Fruit fly (Drosophila melanogaster): ENCODE data around the gene spartin.

Gene spartin

DNA sequence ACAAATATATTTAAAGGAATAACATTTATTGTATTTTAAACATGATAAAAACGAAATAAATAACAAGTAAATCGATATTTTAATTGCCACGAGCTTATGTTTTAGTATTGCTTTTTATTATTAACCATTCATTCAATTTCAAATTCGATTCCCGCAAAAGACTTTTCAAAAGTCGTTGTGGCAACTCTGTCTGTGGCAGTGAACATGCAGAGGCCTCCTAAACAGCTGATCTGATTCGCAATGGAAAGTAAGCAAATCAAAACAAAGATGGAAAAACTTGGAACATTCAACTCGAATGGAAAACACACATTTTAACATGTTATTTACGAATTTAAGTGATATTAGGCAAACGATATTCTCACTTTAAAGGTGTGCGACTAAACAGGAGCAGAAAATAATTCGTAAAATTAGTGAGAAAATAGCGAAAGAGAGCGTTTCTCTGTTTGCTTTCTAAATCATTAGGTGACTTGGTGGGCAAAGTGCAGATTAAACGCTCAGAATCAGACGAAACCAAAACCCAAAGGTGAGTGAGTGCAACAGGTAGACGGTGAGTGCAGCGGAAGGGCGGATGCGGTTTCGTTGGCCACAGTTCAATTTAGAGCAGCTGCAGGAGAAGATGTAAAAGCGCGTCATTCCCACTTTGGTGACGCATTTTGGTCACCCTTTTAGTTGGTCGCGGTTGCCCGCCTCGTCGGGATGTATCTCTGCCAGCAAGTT lies at the start of gene spartin (continued):
- TF ChIP-seq CG6276 (GFP tag; optimal IDR thresholded peaks at IDR 0.05): no peak
- TF ChIP-seq spab (GFP tag; optimal IDR thresholded peaks at IDR 0.05): no peak
- no peak for TF ChIP-seq CG32006 (GFP tag; optimal IDR thresholded peaks at IDR 0.05)
- no peak for TF ChIP-seq Sox102F (GFP tag; optimal IDR thresholded peaks at IDR 0.05)
- TF ChIP-seq fkh (GFP tag; optimal IDR thresholded peaks at IDR 0.05): no peak
- peak; percentile 34 for TF ChIP-seq lz (GFP tag; optimal IDR thresholded peaks at IDR 0.05)
- TF ChIP-seq dsx (GFP tag; optimal IDR thresholded peaks at IDR 0.05; ENCODE audit: poor library complexity, severe bottlenecking): no peak
- no peak for TF ChIP-seq topi (GFP tag; optimal IDR thresholded peaks at IDR 0.05)

DNA sequence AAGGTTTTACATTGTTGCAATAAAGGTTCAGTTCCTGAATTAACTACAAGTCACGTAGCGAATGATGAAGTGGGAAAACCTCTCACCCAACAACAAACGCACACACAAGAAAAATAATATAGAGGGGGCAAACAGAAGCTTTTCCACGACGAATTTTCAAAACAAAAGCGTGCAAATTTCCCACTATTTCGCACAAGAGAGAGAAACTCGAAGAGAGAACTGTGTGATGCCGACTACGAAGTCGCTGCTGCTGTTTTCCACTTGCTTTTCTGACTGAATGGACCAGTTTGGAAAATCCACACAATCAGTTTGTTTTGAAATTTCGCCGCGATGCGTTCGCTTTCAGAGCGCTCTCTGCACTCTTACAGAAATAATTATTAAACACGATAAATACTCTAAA lies 42.0 kb upstream of the spartin start, which contains the start of gene 5-HT2A:
5-HT2A (plus strand) TSS at position 301 of the 400 bp plus-strand sequence.
- TF ChIP-seq CG34406 (GFP tag; optimal IDR thresholded peaks at IDR 0.05): no peak
- TF ChIP-seq Sox14 (GFP tag; optimal IDR thresholded peaks at IDR 0.05): no peak
- TF ChIP-seq Eip93F (GFP tag; optimal IDR thresholded peaks at IDR 0.05): no peak
- no peak for TF ChIP-seq Hr39 (GFP tag; optimal IDR thresholded peaks at IDR 0.05)
- TF ChIP-seq svp (GFP tag): no peak
- no peak for TF ChIP-seq Eip75B (GFP tag; optimal IDR thresholded peaks at IDR 0.05)
- TF ChIP-seq esn (GFP tag; optimal IDR thresholded peaks at IDR 0.05): no peak
- no peak for TF ChIP-seq Smox (GFP tag; optimal IDR thresholded peaks at IDR 0.05)

DNA sequence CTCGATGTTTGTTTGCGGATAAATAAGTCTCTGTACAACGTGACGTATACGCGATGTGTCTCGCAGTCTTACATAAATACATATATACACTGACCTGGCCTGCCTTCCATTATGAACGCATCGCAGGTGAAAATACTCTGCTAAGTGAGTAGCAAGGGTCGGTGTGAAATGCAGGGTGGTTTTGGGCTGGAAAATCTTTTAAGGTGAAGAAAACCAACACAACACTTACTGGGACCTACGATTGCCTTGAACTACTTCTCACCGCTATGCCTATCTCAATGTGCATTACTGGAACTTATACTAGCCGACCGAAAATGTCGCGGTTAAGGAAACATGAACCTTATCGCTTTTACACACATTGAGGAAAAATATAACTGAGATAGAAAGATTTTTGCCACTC lies 38.5 kb upstream of the spartin start:
- TF ChIP-seq CG16779 (tag; optimal IDR thresholded peaks at IDR 0.05) (no peak), net (GFP tag; optimal IDR thresholded peaks at IDR 0.05) (no peak), pdm3 (GFP tag; optimal IDR thresholded peaks at IDR 0.05) (no peak), CG32006 (GFP tag; optimal IDR thresholded peaks at IDR 0.05) (no peak), svp (GFP tag) (no peak), cyc (GFP tag; optimal IDR thresholded peaks at IDR 0.05) (no peak), CG6276 (GFP tag; optimal IDR thresholded peaks at IDR 0.05) (no peak), Eip78C (GFP tag) (no peak), Lpt (GFP tag; optimal IDR thresholded peaks at IDR 0.05) (no peak), CG8632 (GFP tag; optimal IDR thresholded peaks at IDR 0.05) (no peak), CG8119 (GFP tag; IDR thresholded peaks at IDR 0.05) (no peak)

- TF ChIP-seq pdm3 (GFP tag; optimal IDR thresholded peaks at IDR 0.05) (no peak), CG34406 (GFP tag; optimal IDR thresholded peaks at IDR 0.05) (no peak), CG10631 (GFP tag; optimal IDR thresholded peaks at IDR 0.05) (no peak), svp (GFP tag) (no peak), CG3919 (GFP tag; optimal IDR thresholded peaks at IDR 0.05) (no peak), cyc (GFP tag; optimal IDR thresholded peaks at IDR 0.05) (no peak), CG7368 (GFP tag; optimal IDR thresholded peaks at IDR 0.05) (no peak), eg (GFP tag; IDR thresholded peaks at IDR 0.05) (no peak)
Measured at dm6 chr3R:4632639-4633038, 22.0 kb upstream of the spartin start.

DNA sequence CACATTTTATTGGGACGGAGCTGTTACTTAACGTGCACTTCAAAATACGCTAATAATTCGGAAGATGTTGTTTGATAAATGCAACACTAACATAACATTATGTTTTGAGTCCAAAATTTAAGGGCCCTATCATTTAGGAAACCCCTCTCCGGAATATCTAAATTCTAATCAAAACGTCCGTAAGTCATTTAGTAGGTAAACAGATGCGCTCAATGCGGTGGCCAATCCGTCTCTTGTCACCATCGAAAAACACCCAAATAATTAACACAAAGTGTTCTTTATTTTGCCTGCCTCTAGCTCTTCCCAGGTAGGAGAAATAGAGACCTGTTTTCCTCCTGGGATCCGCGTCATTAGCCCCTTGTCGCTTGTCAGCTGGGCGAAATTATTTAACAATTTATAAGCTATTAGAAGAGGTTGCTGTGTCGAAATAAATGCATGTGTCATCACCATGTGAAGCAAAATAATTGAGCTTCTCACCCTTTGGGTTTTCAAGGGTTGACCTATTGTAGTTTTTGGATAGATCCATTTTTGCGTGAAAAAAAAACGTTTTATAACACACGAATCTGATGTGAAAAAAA lies 20.2 kb upstream of the spartin start:
- TF ChIP-seq CG15336 (GFP tag; IDR thresholded peaks at IDR 0.05) (no peak), CG10669 (GFP tag; optimal IDR thresholded peaks at IDR 0.05) (no peak)

DNA sequence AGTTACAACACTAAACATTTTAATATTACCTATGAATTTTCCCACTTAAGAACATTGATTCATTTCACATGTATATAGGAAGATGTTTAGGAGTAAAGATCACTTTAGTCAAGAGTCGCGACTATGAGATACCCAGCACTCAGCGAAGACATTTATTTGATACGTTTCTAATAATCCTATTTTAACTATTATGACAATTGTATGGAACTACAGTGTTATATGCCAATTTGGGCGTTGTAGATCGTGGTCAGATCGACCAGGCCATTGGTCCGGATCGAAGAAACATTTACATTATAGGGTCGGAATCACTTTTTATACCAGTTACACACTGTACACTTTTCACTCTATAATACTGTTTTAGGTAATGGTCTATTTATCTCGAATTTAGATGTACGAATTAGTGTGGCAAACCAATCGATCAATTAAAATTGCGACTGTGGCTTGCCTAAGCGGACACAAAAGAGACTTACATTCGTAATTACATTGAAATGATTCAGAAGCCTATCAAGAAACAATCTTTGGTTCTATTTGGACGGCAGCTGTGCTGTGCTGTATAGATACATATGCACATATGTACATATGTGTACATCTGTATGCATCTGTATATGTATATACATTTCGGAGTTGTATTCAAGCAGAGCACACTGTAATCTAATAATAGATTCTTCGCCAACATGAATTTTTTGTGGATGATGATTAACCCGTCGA lies 13.9 kb upstream of the spartin start:
- no peak for TF ChIP-seq CG11762 (GFP tag; optimal IDR thresholded peaks at IDR 0.05; ENCODE audit: insufficient read depth)
- TF ChIP-seq Ets96B (tag; optimal IDR thresholded peaks at IDR 0.05): no peak
- TF ChIP-seq pdm3 (GFP tag; optimal IDR thresholded peaks at IDR 0.05): no peak
- peak; percentile 12 for TF ChIP-seq Eip78C (GFP tag)
- no peak for TF ChIP-seq CG10631 (GFP tag; optimal IDR thresholded peaks at IDR 0.05)
